Worm (Caenorhabditis elegans) whole organism, L3 larva: ENCODE results near the gene B0457.6.

Experiments
- fos-1 ChIP-seq: fragments of 150-350 bp; optimal IDR thresholded peaks from 2 replicates; lab custom pipeline; 2014; ENCODE audit warnings: missing biosample characterization, missing genetic modification characterization
- nhr-11 ChIP-seq: fragments of 150-350 bp; optimal IDR thresholded peaks from 2 replicates; lab custom pipeline; 2014; ENCODE audit warnings: missing biosample characterization, missing genetic modification characterization
- tbx-2 ChIP-seq: sonication (generic microtip); optimal IDR thresholded peaks from 2 replicates; lab custom pipeline; 2016; ENCODE audit warnings: mild to moderate bottlenecking, missing genetic modification characterization, missing compliant biosample characterization

ce11 chrII:8921456-8921855 is 767 bp upstream of the B0457.6 start:
- TF ChIP-seq nhr-11, result no peak
- TF ChIP-seq fos-1 (tag; lab: Kevin White, UChicago), result no peak
- TF ChIP-seq tbx-2, result no peak
